Fruit fly (Drosophila melanogaster): ENCODE data around the gene CG14610.

DNA sequence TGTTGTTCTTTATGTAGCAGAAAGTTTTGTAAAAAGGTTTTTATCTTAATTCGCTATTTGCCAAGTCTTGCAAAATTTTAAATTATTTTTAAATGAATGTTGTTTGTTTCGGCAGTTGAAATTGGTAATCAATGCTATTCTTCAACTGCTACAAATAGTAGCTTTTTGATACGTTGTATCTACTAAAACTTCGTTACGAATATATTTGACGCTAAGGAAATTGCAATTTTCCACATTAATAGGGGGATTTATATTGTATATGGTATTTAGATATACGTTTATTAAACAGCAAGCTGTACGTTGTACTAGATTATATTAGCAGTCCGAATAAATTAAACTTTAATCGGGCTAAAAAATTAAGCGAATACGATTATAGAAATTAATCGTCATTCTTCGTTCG lies 12.8 kb downstream of the CG14610 start, which contains the start of gene CG31493:
- TF ChIP-seq CG12744 (GFP tag; optimal IDR thresholded peaks at IDR 0.05) (no peak), D19B (GFP tag; optimal IDR thresholded peaks at IDR 0.05) (no peak), CG8089 (GFP tag; optimal IDR thresholded peaks at IDR 0.05) (no peak), maf-S (GFP tag; optimal IDR thresholded peaks at IDR 0.05) (no peak), pnt (GFP tag; optimal IDR thresholded peaks at IDR 0.05) (no peak), prd (optimal IDR thresholded peaks at IDR 0.05) (no peak), prd (GFP tag; IDR thresholded peaks at IDR 0.05) (no peak), CG7556 (GFP tag; optimal IDR thresholded peaks at IDR 0.05) (no peak), zfh2 (GFP tag; optimal IDR thresholded peaks at IDR 0.05) (no peak), CG8478 (optimal IDR thresholded peaks at IDR 0.05) (no peak)
